Fruit fly (Drosophila melanogaster) whole organism, wandering third instar larva: ENCODE data around the gene CG9953.

Experiments
- CG32264 ChIP-seq: fragments of 200-800 bp; sonication (Bioruptor generic); optimal IDR thresholded peaks from 2 replicates; lab custom pipeline; 2016; ENCODE audit warnings: missing biosample characterization, missing genetic modification characterization
- Dif ChIP-seq: fragments of 200-275, 200-300 bp; sonication (Bioruptor generic); optimal IDR thresholded peaks from 2 replicates; lab custom pipeline; 2018; ENCODE audit warnings: missing biosample characterization, missing genetic modification characterization; ENCODE audit not compliant: partially characterized antibody
- Hr78 ChIP-seq: fragments of >200 bp; optimal IDR thresholded peaks from 2 replicates; lab custom pipeline; 2017; ENCODE audit warnings: missing biosample characterization, missing genetic modification characterization
- Jra ChIP-seq: sonication (Bioruptor generic); optimal IDR thresholded peaks from 2 replicates; lab custom pipeline; 2016; ENCODE audit warnings: missing biosample characterization, missing genetic modification characterization
- OdsH ChIP-seq: fragments of 200-800 bp; sonication (Bioruptor generic); optimal IDR thresholded peaks from 2 replicates; lab custom pipeline; 2016; ENCODE audit warnings: missing biosample characterization, mild to moderate bottlenecking, missing genetic modification characterization
- Sp1 ChIP-seq: fragments of 200-800 bp; sonication (Bioruptor generic); optimal IDR thresholded peaks from 3 replicates; lab custom pipeline; 2019; ENCODE audit warnings: missing biosample characterization, mild to moderate bottlenecking, missing genetic modification characterization, moderate library complexity
- Vsx2 ChIP-seq: fragments of 200-300, 225-300 bp; sonication (Bioruptor generic); optimal IDR thresholded peaks from 2 replicates; lab custom pipeline; 2018; ENCODE audit warnings: missing biosample characterization, missing genetic modification characterization; ENCODE audit not compliant: partially characterized antibody
- fru ChIP-seq: fragments of 200-800 bp; sonication (Bioruptor generic); optimal IDR thresholded peaks from 3 replicates; lab custom pipeline; 2016; ENCODE audit warnings: missing biosample characterization, mild to moderate bottlenecking, missing genetic modification characterization
- lola ChIP-seq: fragments of >200 bp; optimal IDR thresholded peaks from 2 replicates; lab custom pipeline; 2017; ENCODE audit warnings: missing biosample characterization, missing genetic modification characterization
- psq ChIP-seq: fragments of 200-800 bp; sonication (Bioruptor generic); optimal IDR thresholded peaks from 3 replicates; lab custom pipeline; 2017; ENCODE audit warnings: missing biosample characterization, mild to moderate bottlenecking, missing genetic modification characterization, moderate library complexity
- tai ChIP-seq: sonication (Bioruptor generic); optimal IDR thresholded peaks from 2 replicates; lab custom pipeline; 2016; ENCODE audit warnings: missing biosample characterization, missing genetic modification characterization
- usp ChIP-seq: fragments of >200 bp; optimal IDR thresholded peaks from 2 replicates; lab custom pipeline; 2017; ENCODE audit warnings: missing biosample characterization, missing genetic modification characterization

DNA sequence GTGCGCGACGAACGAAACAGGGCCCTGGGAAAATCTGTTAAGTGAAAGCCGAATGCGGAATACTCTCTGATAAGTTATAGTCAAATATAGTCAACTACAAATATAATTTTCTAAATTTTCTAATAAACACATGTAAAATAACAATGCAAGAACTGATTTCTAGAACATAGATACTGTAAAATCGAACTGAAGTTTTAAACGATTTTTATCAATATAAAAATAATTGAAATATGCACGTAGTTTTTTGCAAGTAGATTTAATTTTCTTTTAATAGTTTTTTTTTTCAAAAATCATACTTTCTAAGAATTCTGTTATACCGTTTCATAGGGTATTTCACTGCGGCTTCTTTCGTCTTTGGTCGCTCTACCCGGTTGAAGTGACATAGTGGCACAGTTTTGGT is 38.9 kb downstream of the CG9953 start:
- no peak for TF ChIP-seq Jra (GFP tag; lab: Kevin White, UChicago)
- no peak for TF ChIP-seq OdsH (GFP tag; lab: Kevin White, UChicago)
- TF ChIP-seq Sp1: peak; percentile 30
- TF ChIP-seq lola (GFP tag; lab: Kevin White, UChicago): no peak
- peak; percentile 8 for TF ChIP-seq psq
- no peak for TF ChIP-seq usp (GFP tag; lab: Kevin White, UChicago)
- TF ChIP-seq CG32264 (GFP tag; lab: Kevin White, UChicago): no peak
- TF ChIP-seq Vsx2 (GFP tag; lab: Kevin White, UChicago): no peak
- peak; percentile 30 for TF ChIP-seq fru
- TF ChIP-seq Hr78 (GFP tag; lab: Kevin White, UChicago): no peak
- no peak for TF ChIP-seq Dif (GFP tag; lab: Kevin White, UChicago)
- TF ChIP-seq tai: no peak
